Worm (Caenorhabditis elegans) whole organism, L4 larva: ENCODE results near the gene ram-2.

Experiments used
- F37D6.2 ChIP-seq: sonication (generic microtip); optimal IDR thresholded peaks from 2 replicates; lab custom pipeline; 2016; ENCODE audit warnings: mild to moderate bottlenecking, missing genetic modification characterization, missing compliant biosample characterization
- F49E8.2 ChIP-seq: sonication (generic microtip); optimal IDR thresholded peaks from 2 replicates; lab custom pipeline; 2016; ENCODE audit warnings: missing compliant biosample characterization, mild to moderate bottlenecking, missing genetic modification characterization, borderline replicate concordance
- T20F7.1 ChIP-seq: fragments of 200-800 bp; sonication (Bioruptor generic); optimal IDR thresholded peaks from 2 replicates; lab custom pipeline; 2018; ENCODE audit warnings: mild to moderate bottlenecking, missing genetic modification characterization, missing compliant biosample characterization
- T26A8.4 ChIP-seq: fragments of 200-800 bp; sonication (Bioruptor generic); IDR thresholded peaks from 2 replicates; pipeline ENCODE4 v1.3.6; 2022; ENCODE audit warnings: missing genetic modification characterization, missing compliant biosample characterization
- ZK337.2 ChIP-seq: fragments of 200-800 bp; sonication (Bioruptor generic); IDR thresholded peaks from 2 replicates; pipeline ENCODE4 v1.3.6; 2022; ENCODE audit warnings: missing genetic modification reagents, missing genetic modification characterization, missing compliant biosample characterization
- aly-2 ChIP-seq: sonication (generic microtip); optimal IDR thresholded peaks from 2 replicates; lab custom pipeline; 2018; ENCODE audit warnings: missing biosample characterization, missing genetic modification characterization
- ama-1 ChIP-seq: fragments of 150-350 bp; optimal IDR thresholded peaks from 2 replicates; lab custom pipeline; 2014; ENCODE audit warnings: inconsistent platforms, mixed read lengths
- attf-4 ChIP-seq: sonication (generic microtip); optimal IDR thresholded peaks from 3 replicates; lab custom pipeline; 2017; ENCODE audit warnings: missing biosample characterization, missing genetic modification characterization
- ceh-20 ChIP-seq: fragments of 200-800 bp; sonication (Bioruptor generic); IDR thresholded peaks from 2 replicates; pipeline ENCODE4 v1.3.6; 2022; ENCODE audit warnings: missing genetic modification reagents, missing genetic modification characterization, missing compliant biosample characterization
- ceh-28 ChIP-seq: fragments of 150-350 bp; optimal IDR thresholded peaks from 2 replicates; lab custom pipeline; 2014; ENCODE audit warnings: missing biosample characterization, missing genetic modification reagents, missing genetic modification characterization
- ces-1 ChIP-seq: fragments of 150-350 bp; sonication (generic microtip); optimal IDR thresholded peaks from 4 replicates; lab custom pipeline; 2014; ENCODE audit warnings: missing biosample characterization, missing genetic modification reagents, missing genetic modification characterization
- ctbp-1 ChIP-seq: fragments of 200-800 bp; sonication (Bioruptor generic); IDR thresholded peaks from 2 replicates; pipeline ENCODE4 v1.3.6; 2022; ENCODE audit warnings: missing genetic modification reagents, missing genetic modification characterization, missing compliant biosample characterization
- daf-16 ChIP-seq, 3 experiments: sonication (generic microtip); optimal IDR thresholded peaks; 2 replicates each; lab custom pipeline; 2016 to 2017; ENCODE audit warnings: missing genetic modification characterization in 3 of 3, missing genetic modification reagents in 3 of 3, mild to moderate bottlenecking in 2 of 3, missing compliant biosample characterization in 2 of 3, missing biosample characterization in 1 of 3, moderate library complexity in 1 of 3
- dmd-8 ChIP-seq: fragments of 200-800 bp; sonication (Bioruptor generic); IDR thresholded peaks from 2 replicates; pipeline ENCODE4 v1.3.6; 2022; ENCODE audit warnings: missing genetic modification characterization, missing compliant biosample characterization
- dmd-9 ChIP-seq: fragments of 200-800 bp; sonication (Bioruptor generic); IDR thresholded peaks from 2 replicates; pipeline ENCODE4 v1.3.6; 2022; ENCODE audit warnings: missing genetic modification reagents, missing genetic modification characterization, missing compliant biosample characterization
- duxl-1 ChIP-seq: sonication (generic microtip); optimal IDR thresholded peaks from 2 replicates; lab custom pipeline; 2016; ENCODE audit warnings: mild to moderate bottlenecking, missing genetic modification characterization, moderate library complexity, missing compliant biosample characterization; ENCODE audit not compliant: poor library complexity
- dve-1 ChIP-seq: sonication (generic microtip); optimal IDR thresholded peaks from 2 replicates; lab custom pipeline; 2017; ENCODE audit warnings: antibody characterized with exemption, mild to moderate bottlenecking, missing genetic modification characterization, missing compliant biosample characterization; ENCODE audit not compliant: insufficient read depth
- egl-43 ChIP-seq: fragments of 200-800 bp; sonication (Bioruptor generic); IDR thresholded peaks from 2 replicates; pipeline ENCODE4 v1.3.6; 2022; ENCODE audit warnings: missing genetic modification reagents, missing genetic modification characterization, missing compliant biosample characterization
- hif-1 ChIP-seq, 2 experiments: sonication (generic microtip); optimal IDR thresholded peaks; 2 replicates each; lab custom pipeline; 2016 to 2017; ENCODE audit warnings: missing compliant biosample characterization in 2 of 2, missing genetic modification characterization in 2 of 2, missing genetic modification reagents in 2 of 2, missing genotype in 2 of 2, mild to moderate bottlenecking in 1 of 2
- hlh-11 ChIP-seq: fragments of 200-800 bp; sonication (Bioruptor generic); optimal IDR thresholded peaks from 2 replicates; lab custom pipeline; 2018; ENCODE audit warnings: mild to moderate bottlenecking, missing genetic modification characterization, missing compliant biosample characterization
- hlh-30 ChIP-seq: sonication (generic microtip); optimal IDR thresholded peaks from 2 replicates; lab custom pipeline; 2017; ENCODE audit warnings: antibody characterized with exemption, mild to moderate bottlenecking, missing genetic modification characterization, missing compliant biosample characterization; ENCODE audit not compliant: insufficient read depth
- hmg-1.1 ChIP-seq: fragments of 200-800 bp; sonication (Bioruptor generic); IDR thresholded peaks from 2 replicates; pipeline ENCODE4 v1.3.6; 2022; ENCODE audit warnings: missing genetic modification reagents, missing genetic modification characterization, missing compliant biosample characterization
- lin-13 ChIP-seq: fragments of 150-350 bp; optimal IDR thresholded peaks from 2 replicates; lab custom pipeline; 2014; ENCODE audit warnings: missing biosample characterization, missing genetic modification reagents, missing genetic modification characterization
- lin-15B ChIP-seq: fragments of 150-350 bp; sonication (generic microtip); optimal IDR thresholded peaks from 3 replicates; lab custom pipeline; 2014; ENCODE audit warnings: missing biosample characterization, missing genetic modification characterization
- lin-29 ChIP-seq: fragments of 200-800 bp; sonication (Bioruptor generic); IDR thresholded peaks from 2 replicates; pipeline ENCODE4 v1.3.6; 2022; ENCODE audit warnings: missing genetic modification reagents, missing genetic modification characterization, missing compliant biosample characterization
- lin-39 ChIP-seq: fragments of 150-350 bp; optimal IDR thresholded peaks from 2 replicates; lab custom pipeline; 2014; ENCODE audit warnings: missing biosample characterization, missing genetic modification reagents, missing genetic modification characterization
- lir-3 ChIP-seq: sonication (generic microtip); optimal IDR thresholded peaks from 2 replicates; lab custom pipeline; 2016; ENCODE audit warnings: mild to moderate bottlenecking, missing genetic modification characterization, missing compliant biosample characterization
- madf-5 ChIP-seq, 2 experiments: fragments of 200-800 bp; sonication (Bioruptor generic); IDR thresholded peaks; 2 replicates each; pipeline ENCODE4 v1.3.6; 2022; ENCODE audit warnings: missing compliant biosample characterization in 2 of 2, missing genetic modification characterization in 2 of 2
- madf-9 ChIP-seq: fragments of 200-800 bp; sonication (Bioruptor generic); conservative IDR thresholded peaks from 2 replicates; pipeline ENCODE4 v1.3.6; 2022; ENCODE audit warnings: missing genetic modification reagents, missing genetic modification characterization, missing compliant biosample characterization
- mdl-1 ChIP-seq, 2 experiments: fragments of 150-350 bp in 1 of 2; sonication (generic microtip) in 1 of 2; optimal IDR thresholded peaks; 2 replicates each; lab custom pipeline; 2014 to 2017; ENCODE audit warnings: missing biosample characterization in 2 of 2, missing genetic modification characterization in 2 of 2
- mdt-29 ChIP-seq: fragments of 200-800 bp; sonication (Bioruptor generic); IDR thresholded peaks from 2 replicates; pipeline ENCODE4 v1.3.6; 2022; ENCODE audit warnings: missing genetic modification reagents, missing genetic modification characterization, missing compliant biosample characterization
- mes-2 ChIP-seq: sonication (generic microtip); optimal IDR thresholded peaks from 2 replicates; lab custom pipeline; 2016; ENCODE audit warnings: missing genotype, mild to moderate bottlenecking, missing genetic modification characterization, missing compliant biosample characterization; ENCODE audit not compliant: poor library complexity, severe bottlenecking
- mxl-2 ChIP-seq: fragments of 200-800 bp; sonication (Bioruptor generic); conservative IDR thresholded peaks from 2 replicates; pipeline ENCODE4 v1.3.6; 2022; ENCODE audit warnings: missing genetic modification reagents, missing genetic modification characterization, missing compliant biosample characterization
- nhr-11 ChIP-seq: fragments of 150-350 bp; optimal IDR thresholded peaks from 2 replicates; lab custom pipeline; 2014; ENCODE audit warnings: missing biosample characterization, missing genetic modification characterization
- nhr-76 ChIP-seq: fragments of 150-350 bp; optimal IDR thresholded peaks from 2 replicates; lab custom pipeline; 2014; ENCODE audit warnings: missing biosample characterization, missing genetic modification characterization
- nhr-77 ChIP-seq: fragments of 150-350 bp; optimal IDR thresholded peaks from 2 replicates; lab custom pipeline; 2014; ENCODE audit warnings: missing biosample characterization, missing genetic modification characterization
- php-3 ChIP-seq: fragments of 200-800 bp; sonication (Bioruptor generic); IDR thresholded peaks from 2 replicates; pipeline ENCODE4 v1.3.6; 2022; ENCODE audit warnings: missing genetic modification reagents, missing genetic modification characterization, missing compliant biosample characterization
- rbr-2 ChIP-seq: sonication (generic microtip); optimal IDR thresholded peaks from 2 replicates; lab custom pipeline; 2016; ENCODE audit warnings: missing genotype, missing genetic modification characterization, missing compliant biosample characterization
- sdz-12 ChIP-seq: fragments of 200-800 bp; sonication (Bioruptor generic); optimal IDR thresholded peaks from 2 replicates; lab custom pipeline; 2018; ENCODE audit warnings: mild to moderate bottlenecking, missing genetic modification characterization, missing compliant biosample characterization
- set-16 ChIP-seq: fragments of 200-800 bp; sonication (Bioruptor generic); IDR thresholded peaks from 2 replicates; pipeline ENCODE4 v1.3.6; 2022; ENCODE audit warnings: missing genetic modification reagents, missing genetic modification characterization, missing compliant biosample characterization
- skn-1 ChIP-seq: fragments of 150-350 bp; optimal IDR thresholded peaks from 2 replicates; lab custom pipeline; 2014; ENCODE audit warnings: missing biosample characterization, missing genetic modification characterization
- spr-1 ChIP-seq: sonication (generic microtip); optimal IDR thresholded peaks from 2 replicates; lab custom pipeline; 2016; ENCODE audit warnings: mild to moderate bottlenecking, missing genetic modification characterization, missing compliant biosample characterization
- tra-1 ChIP-seq: fragments of 200-800 bp; sonication (Bioruptor generic); IDR thresholded peaks from 2 replicates; pipeline ENCODE4 v1.3.6; 2022; ENCODE audit warnings: missing genetic modification reagents, missing genetic modification characterization, missing compliant biosample characterization
- unc-130 ChIP-seq: sonication (generic microtip); optimal IDR thresholded peaks from 2 replicates; lab custom pipeline; 2016; ENCODE audit warnings: missing genetic modification reagents, missing genetic modification characterization, missing compliant biosample characterization
- unc-62 ChIP-seq, 3 experiments: fragments of 150-350 bp in 1 of 3; sonication (generic microtip); optimal IDR thresholded peaks in 2 of 3; peaks in 1 of 3; 1 replicate in 1 of 3; 2 replicates in 2 of 3; lab custom pipeline; 2014 to 2017; ENCODE audit warnings: missing biosample characterization in 3 of 3, missing genetic modification characterization in 3 of 3, missing genetic modification reagents in 3 of 3, missing genotype in 1 of 3
- vab-7 ChIP-seq: fragments of 200-800 bp; sonication (Bioruptor generic); IDR thresholded peaks from 2 replicates; pipeline ENCODE4 v1.3.6; 2022; ENCODE audit warnings: missing genetic modification reagents, missing genetic modification characterization, missing compliant biosample characterization
- zag-1 ChIP-seq: fragments of 150-350 bp; optimal IDR thresholded peaks from 2 replicates; lab custom pipeline; 2014; ENCODE audit warnings: missing biosample characterization, missing genetic modification characterization
- zip-2 ChIP-seq: fragments of 150-350 bp; optimal IDR thresholded peaks from 2 replicates; lab custom pipeline; 2014; ENCODE audit warnings: missing biosample characterization, missing genetic modification characterization

The ram-2 gene

DNA sequence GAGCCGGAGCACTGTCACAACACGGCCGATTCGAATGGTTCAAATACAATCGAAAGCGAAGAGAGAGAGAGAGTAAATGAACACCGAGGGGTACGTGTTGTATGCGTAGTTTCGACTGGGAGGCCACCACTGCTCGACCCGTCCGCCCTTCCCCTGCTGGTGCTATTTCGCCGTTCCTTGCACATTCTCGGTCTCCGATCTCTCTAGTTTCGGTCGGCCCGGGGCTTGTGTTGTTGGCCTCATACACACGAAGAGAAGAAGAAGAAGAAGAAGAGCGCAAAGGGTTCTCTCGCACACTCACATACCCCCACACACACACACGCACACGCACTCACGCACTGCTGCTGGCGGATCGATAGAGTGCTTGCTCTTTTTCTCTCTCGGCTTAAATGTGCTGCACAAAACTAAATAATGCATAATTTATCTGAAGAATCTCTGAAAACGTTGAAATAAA, 26.2 kb upstream of the ram-2 start (continued):
- TF ChIP-seq daf-16 (GFP tag; optimal IDR thresholded peaks at IDR 0.05; lab: Kevin White, UChicago) (peak in 1 of 2 experiments; percentile 13), daf-16 (tag; optimal IDR thresholded peaks at IDR 0.05; lab: Kevin White, UChicago) (peak; percentile 67), set-16 (GFP tag; lab: Robert Waterston, UW) (peak; percentile 85), ces-1 (GFP tag; lab: Kevin White, UChicago) (no peak), ama-1 (lab: Kevin White, UChicago) (peak; percentile 60), tra-1 (0 out of 2 replicates have a peak, but pooled peaks have one; percentile 14), aly-2 (tag; lab: Kevin White, UChicago) (no peak), ctbp-1 (GFP tag; lab: Robert Waterston, UW) (peak; percentile 56; the same call in 1 of the 2 replicates), zag-1 (tag; lab: Kevin White, UChicago) (no peak), nhr-11 (peak; percentile 58), vab-7 (GFP tag; lab: Robert Waterston, UW) (peak; percentile 54; the same call in 1 of the 2 replicates), nhr-77 (tag; lab: Kevin White, UChicago) (peak; percentile 80), lir-3 (peak; percentile 13), F37D6.2 (tag; lab: Kevin White, UChicago) (peak; percentile 42), spr-1 (tag; lab: Kevin White, UChicago) (peak; percentile 16), egl-43 (GFP tag; lab: Robert Waterston, UW) (peak; percentile 55; the same call in 1 of the 2 replicates), T20F7.1 (GFP tag; lab: Kevin White, UChicago) (peak; percentile 77), F49E8.2 (tag; lab: Kevin White, UChicago) (no peak), unc-130 (GFP tag; lab: Kevin White, UChicago) (no peak), hif-1 (tag; optimal IDR thresholded peaks at IDR 0.05; lab: Kevin White, UChicago) (peak; percentile 4 to 89), php-3 (GFP tag; lab: Robert Waterston, UW) (no peak), dmd-8 (peak; percentile 45; the same call in 1 of the 2 replicates), mxl-2 (0 out of 2 replicates have a peak, but pooled peaks have one; percentile 15), lin-13 (peak; percentile 47), mes-2 (tag; lab: Kevin White, UChicago) (peak; percentile 62)
- TF ChIP-seq, all 104 proteins: peak for 46

DNA sequence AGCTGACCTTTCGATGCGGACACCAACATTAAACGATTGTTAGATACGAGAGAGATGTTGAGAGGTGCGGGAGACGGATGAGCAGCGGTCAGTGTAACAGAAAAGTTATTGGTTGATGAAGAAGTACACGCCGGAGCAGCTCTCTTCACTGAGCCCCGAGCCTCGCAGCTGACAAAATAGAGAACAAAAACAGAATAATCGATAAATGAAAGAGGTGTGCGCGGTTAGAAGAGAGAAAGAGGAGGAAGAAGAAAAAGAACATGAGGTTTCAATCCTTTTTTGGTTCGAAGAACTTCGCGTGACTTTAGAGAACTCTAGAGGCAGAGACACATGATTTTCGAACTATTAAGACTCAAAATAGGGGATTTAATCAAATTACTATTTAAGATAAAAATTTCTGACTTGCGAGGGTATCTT, 25.2 kb upstream of the ram-2 start:
- TF ChIP-seq hlh-11 (tag; lab: Kevin White, UChicago) = peak; percentile 49
- TF ChIP-seq lir-3 = no peak
- TF ChIP-seq ceh-20 (GFP tag; lab: Robert Waterston, UW) = no peak
- TF ChIP-seq sdz-12 (GFP tag; lab: Kevin White, UChicago) = no peak
- TF ChIP-seq mdt-29 (GFP tag; lab: Robert Waterston, UW) = no peak
- no peak for TF ChIP-seq lin-29
- TF ChIP-seq hlh-30 = peak; percentile 91
- TF ChIP-seq egl-43 (GFP tag; lab: Robert Waterston, UW) = 0 out of 2 replicates have a peak, but pooled peaks have one; percentile 44
- no peak for TF ChIP-seq madf-5 (GFP tag; IDR thresholded peaks at IDR 0.05; lab: Robert Waterston, UW)
- TF ChIP-seq dmd-9 = no peak
- TF ChIP-seq skn-1 (tag; lab: Kevin White, UChicago) = no peak
- TF ChIP-seq set-16 (GFP tag; lab: Robert Waterston, UW) = peak; percentile 28
- TF ChIP-seq T26A8.4 (GFP tag; lab: Robert Waterston, UW) = no peak
- no peak for TF ChIP-seq dmd-8
- TF ChIP-seq ceh-28 (tag; lab: Kevin White, UChicago) = peak; percentile 61
- peak in 1 of 2 experiments; percentile 93 for TF ChIP-seq unc-62 (GFP tag; optimal IDR thresholded peaks at IDR 0.05 in 1 of 2; lab: Kevin White, UChicago)
- TF ChIP-seq unc-62 (tag; optimal IDR thresholded peaks at IDR 0.05; lab: Kevin White, UChicago) = no peak
- TF ChIP-seq madf-9 (GFP tag; lab: Robert Waterston, UW) = no peak
- no peak for TF ChIP-seq lin-39 (tag; lab: Kevin White, UChicago)
- TF ChIP-seq ZK337.2 (GFP tag; lab: Robert Waterston, UW) = no peak
- no peak for TF ChIP-seq nhr-76 (tag; lab: Kevin White, UChicago)
- no peak for TF ChIP-seq mxl-2
- TF ChIP-seq zip-2 = no peak
- TF ChIP-seq hmg-1.1 (GFP tag; lab: Robert Waterston, UW) = peak; percentile 62; the same call in 1 of the 2 replicates
- TF ChIP-seq duxl-1 (tag; lab: Kevin White, UChicago) = no peak
- TF ChIP-seq lin-15B = no peak
- TF ChIP-seq attf-4 (tag; lab: Kevin White, UChicago) = no peak
- TF ChIP-seq mdl-1 (tag; optimal IDR thresholded peaks at IDR 0.05; lab: Kevin White, UChicago) = no peak
- TF ChIP-seq dve-1 = no peak
- TF ChIP-seq rbr-2 (tag; lab: Kevin White, UChicago) = peak; percentile 16
